Worm (Caenorhabditis elegans) whole organism, late embryonic: ENCODE measurements around the gene clp-10.

Source experiments
- ama-1 ChIP-seq: fragments of 150-350 bp; optimal IDR thresholded peaks from 2 replicates; lab custom pipeline; 2014
- ceh-18 ChIP-seq: sonication (generic microtip); optimal IDR thresholded peaks from 2 replicates; lab custom pipeline; 2016; ENCODE audit warnings: missing genetic modification characterization, missing compliant biosample characterization
- elt-2 ChIP-seq: sonication (generic microtip); optimal IDR thresholded peaks from 2 replicates; lab custom pipeline; 2016; ENCODE audit warnings: missing genetic modification reagents, missing genetic modification characterization, missing compliant biosample characterization
- fkh-6 ChIP-seq: sonication (generic microtip); optimal IDR thresholded peaks from 2 replicates; lab custom pipeline; 2016; ENCODE audit warnings: missing genetic modification characterization, missing compliant biosample characterization
- nfya-1 ChIP-seq: sonication (generic microtip); optimal IDR thresholded peaks from 2 replicates; lab custom pipeline; 2017; ENCODE audit warnings: missing genetic modification characterization, mild to moderate bottlenecking, missing compliant biosample characterization, antibody characterized with exemption, moderate library complexity
- pat-9 ChIP-seq: fragments of 200-800 bp; sonication (Bioruptor generic); optimal IDR thresholded peaks from 2 replicates; lab custom pipeline; 2018; ENCODE audit warnings: mild to moderate bottlenecking, missing genetic modification characterization, moderate library complexity, missing compliant biosample characterization
- pqm-1 ChIP-seq: sonication (generic microtip); optimal IDR thresholded peaks from 2 replicates; lab custom pipeline; 2016; ENCODE audit warnings: missing genetic modification characterization, missing compliant biosample characterization
- tbx-2 ChIP-seq: sonication (generic microtip); optimal IDR thresholded peaks from 2 replicates; lab custom pipeline; 2016; ENCODE audit warnings: missing genetic modification characterization, missing compliant biosample characterization
- unc-3 ChIP-seq, 2 experiments: fragments of 200-800 bp in 1 of 2; sonication (Bioruptor generic) in 1 of 2; sonication (generic microtip) in 1 of 2; conservative IDR thresholded peaks in 1 of 2; optimal IDR thresholded peaks in 1 of 2; 2 replicates each; pipeline versions ENCODE4 v1.3.6 to Lab custom; 2016 to 2022; ENCODE audit warnings: missing compliant biosample characterization in 2 of 2, missing genetic modification characterization in 2 of 2, missing genetic modification reagents in 1 of 2
- unc-42 ChIP-seq: sonication (generic microtip); optimal IDR thresholded peaks from 2 replicates; lab custom pipeline; 2016; ENCODE audit warnings: missing genotype, missing genetic modification characterization, missing compliant biosample characterization
- unc-55 ChIP-seq: sonication (generic microtip); optimal IDR thresholded peaks from 2 replicates; lab custom pipeline; 2017; ENCODE audit warnings: missing biosample characterization, missing genetic modification reagents, missing genetic modification characterization

ce11 chrIII:62383-62873 is 24.4 kb upstream of the clp-10 start:
- no peak for TF ChIP-seq tbx-2 (tag; lab: Kevin White, UChicago)
- TF ChIP-seq unc-3 (GFP tag; conservative IDR thresholded peaks at IDR 0.05; lab: Robert Waterston, UW), result no peak
- no peak for TF ChIP-seq unc-3 (tag; optimal IDR thresholded peaks at IDR 0.05; lab: Kevin White, UChicago)
- no peak for TF ChIP-seq ama-1
- no peak for TF ChIP-seq pqm-1 (tag; lab: Kevin White, UChicago)
- no peak for TF ChIP-seq nfya-1 (tag; lab: Kevin White, UChicago)
- TF ChIP-seq ceh-18 (tag; lab: Kevin White, UChicago), result no peak
- no peak for TF ChIP-seq elt-2
- TF ChIP-seq fkh-6 (tag; lab: Kevin White, UChicago), result no peak
- no peak for TF ChIP-seq pat-9 (tag; lab: Kevin White, UChicago)
- TF ChIP-seq unc-55, result no peak
- peak; percentile 46 for TF ChIP-seq unc-42 (tag; lab: Kevin White, UChicago)
